Fruit fly (Drosophila melanogaster) whole organism: Measurements from ENCODE around the gene Men-b.

Experiments
- CG8478 ChIP-seq: fragments of >200 bp; optimal IDR thresholded peaks from 2 replicates; lab custom pipeline; 2018; ENCODE audit warnings: inconsistent platforms
- Dll ChIP-seq: fragments of >200 bp; optimal IDR thresholded peaks from 2 replicates; lab custom pipeline; 2017
- EcR ChIP-seq, 2 experiments: fragments of >200 bp; optimal IDR thresholded peaks; 2 replicates each; lab custom pipeline; 2017; ENCODE audit warnings: missing biosample characterization in 2 of 2, missing genetic modification characterization in 2 of 2, missing genetic modification reagents in 2 of 2
- pan ChIP-seq: fragments of >200 bp; optimal IDR thresholded peaks from 2 replicates; lab custom pipeline; 2017
- psq ChIP-seq: fragments of >200 bp; optimal IDR thresholded peaks from 2 replicates; lab custom pipeline; 2017
- usp ChIP-seq: fragments of >200 bp; optimal IDR thresholded peaks from 2 replicates; lab custom pipeline; 2017; ENCODE audit warnings: missing biosample characterization, missing genetic modification characterization, mixed read lengths

The Men-b gene

dm6 chr3R:27175710-27176109 is 24.2 kb downstream of the Men-b start:
- TF ChIP-seq pan (lab: Kevin White, UChicago) = no peak

- TF ChIP-seq EcR (GFP tag; optimal IDR thresholded peaks at IDR 0.05; lab: Kevin White, UChicago) (no peak), CG8478 (lab: Kevin White, UChicago) (no peak), usp (GFP tag; lab: Kevin White, UChicago) (no peak), psq (lab: Kevin White, UChicago) (no peak), Dll (lab: Kevin White, UChicago) (no peak), pan (lab: Kevin White, UChicago) (no peak)
These were observed 26.1 kb downstream of the Men-b start for dm6 chr3R:27177567-27177966.

dm6 chr3R:27178546-27179375 is 27.3 kb downstream of the Men-b start:
- TF ChIP-seq pan (lab: Kevin White, UChicago) = no peak
- no peak for TF ChIP-seq Dll (lab: Kevin White, UChicago)
- no peak for TF ChIP-seq psq (lab: Kevin White, UChicago)
- no peak for TF ChIP-seq CG8478 (lab: Kevin White, UChicago)
- TF ChIP-seq EcR (GFP tag; optimal IDR thresholded peaks at IDR 0.05; lab: Kevin White, UChicago) = no peak
- no peak for TF ChIP-seq usp (GFP tag; lab: Kevin White, UChicago)

- TF ChIP-seq EcR (GFP tag; optimal IDR thresholded peaks at IDR 0.05; lab: Kevin White, UChicago) (no peak), CG8478 (lab: Kevin White, UChicago) (no peak), usp (GFP tag; lab: Kevin White, UChicago) (no peak)
These were observed 29.6 kb downstream of the Men-b start for dm6 chr3R:27181074-27181473.

- no peak for TF ChIP-seq psq (lab: Kevin White, UChicago)
- TF ChIP-seq EcR (GFP tag; optimal IDR thresholded peaks at IDR 0.05; lab: Kevin White, UChicago) = no peak
- no peak for TF ChIP-seq pan (lab: Kevin White, UChicago)
- no peak for TF ChIP-seq CG8478 (lab: Kevin White, UChicago)
- TF ChIP-seq Dll (lab: Kevin White, UChicago) = no peak
- TF ChIP-seq usp (GFP tag; lab: Kevin White, UChicago) = no peak
These were observed 34.6 kb downstream of the Men-b start for dm6 chr3R:27185933-27186571.

dm6 chr3R:27186849-27187248 is 35.4 kb downstream of the Men-b start:
- no peak for TF ChIP-seq pan (lab: Kevin White, UChicago)
- no peak for TF ChIP-seq CG8478 (lab: Kevin White, UChicago)
- TF ChIP-seq EcR (GFP tag; optimal IDR thresholded peaks at IDR 0.05; lab: Kevin White, UChicago) = no peak
- TF ChIP-seq Dll (lab: Kevin White, UChicago) = no peak
- TF ChIP-seq usp (GFP tag; lab: Kevin White, UChicago) = no peak
- TF ChIP-seq psq (lab: Kevin White, UChicago) = no peak

- no peak for TF ChIP-seq usp (GFP tag; lab: Kevin White, UChicago)
- no peak for TF ChIP-seq EcR (GFP tag; optimal IDR thresholded peaks at IDR 0.05; lab: Kevin White, UChicago)
These were observed 41.6 kb downstream of the Men-b start for dm6 chr3R:27193079-27193478.

- TF ChIP-seq Dll (lab: Kevin White, UChicago) = peak; percentile 30
- TF ChIP-seq pan (lab: Kevin White, UChicago) = no peak
These were observed 42.6 kb downstream of the Men-b start, which contains the start of gene Ser for dm6 chr3R:27194106-27194505. Ser (minus strand) TSS chr3R:27194267.

dm6 chr3R:27196866-27197265 is 45.4 kb downstream of the Men-b start:
- TF ChIP-seq Dll (lab: Kevin White, UChicago) (no peak), pan (lab: Kevin White, UChicago) (no peak), psq (lab: Kevin White, UChicago) (no peak), usp (GFP tag; lab: Kevin White, UChicago) (no peak), EcR (GFP tag; optimal IDR thresholded peaks at IDR 0.05; lab: Kevin White, UChicago) (no peak), CG8478 (lab: Kevin White, UChicago) (no peak)

dm6 chr3R:27197581-27197980 is 46.1 kb downstream of the Men-b start:
- TF ChIP-seq psq (lab: Kevin White, UChicago) (no peak), pan (lab: Kevin White, UChicago) (no peak), usp (GFP tag; lab: Kevin White, UChicago) (no peak), EcR (GFP tag; optimal IDR thresholded peaks at IDR 0.05; lab: Kevin White, UChicago) (no peak), CG8478 (lab: Kevin White, UChicago) (no peak), Dll (lab: Kevin White, UChicago) (no peak)

dm6 chr3R:27198883-27199780 is 47.7 kb downstream of the Men-b start:
- TF ChIP-seq Dll (lab: Kevin White, UChicago) (no peak), CG8478 (lab: Kevin White, UChicago) (no peak), pan (lab: Kevin White, UChicago) (no peak), usp (GFP tag; lab: Kevin White, UChicago) (no peak), EcR (GFP tag; optimal IDR thresholded peaks at IDR 0.05; lab: Kevin White, UChicago) (no peak), psq (lab: Kevin White, UChicago) (no peak)
